1 fruit fly cellular context compared by ENCODE assay signal in the genomic region with DNA sequence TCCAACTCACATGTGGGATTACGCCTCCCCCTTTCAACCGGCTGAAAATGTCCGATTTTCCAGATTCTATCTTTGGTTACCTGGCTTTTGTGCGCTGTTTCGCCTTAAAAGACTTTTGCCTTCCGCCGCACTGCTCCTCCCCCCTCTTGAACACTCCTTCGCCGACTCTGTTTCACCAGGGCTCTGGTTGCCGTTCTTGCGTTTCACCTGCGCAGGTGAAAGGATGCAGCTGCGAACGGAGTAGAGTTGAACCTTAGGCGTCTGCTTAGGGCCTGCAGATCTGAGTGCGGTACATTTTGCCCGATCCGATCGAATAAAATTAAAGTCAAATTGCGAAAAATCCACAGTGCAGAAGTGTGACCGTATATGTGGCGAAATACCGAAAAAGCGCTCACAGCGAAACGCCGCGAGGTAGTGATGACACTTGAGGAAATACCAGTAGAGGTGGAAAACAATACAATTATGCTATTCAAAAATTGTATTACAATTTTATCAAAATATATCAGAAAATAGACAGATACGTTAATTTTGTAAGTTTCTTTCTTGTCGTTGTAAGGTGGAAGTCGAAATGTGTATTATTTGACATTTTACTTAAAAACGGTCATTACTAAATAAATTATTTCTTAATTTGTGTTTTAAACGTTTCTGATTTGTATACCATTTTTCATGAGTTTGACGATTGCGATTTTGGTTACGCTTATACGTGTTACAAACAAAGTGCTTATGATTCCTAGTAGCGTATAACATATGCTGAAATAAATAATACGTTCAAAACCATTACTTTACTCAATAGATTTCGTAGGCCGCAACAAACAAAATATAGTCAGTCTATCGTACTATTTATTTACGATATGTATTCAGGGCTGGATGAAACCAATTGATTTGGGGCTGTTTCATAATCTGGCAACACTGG.
TF ChIP-seq lines count a peak whose summit lies in the region.

Gene CG6664, minus strand, starts transcription at position 518 of the 913 bp plus-strand sequence.
Gene CG7728, plus strand, starts transcription at position 874 of the 913 bp plus-strand sequence.

TF ChIP-seq in whole organism, embryonic, 481 proteins besides CTCF, POLR2A, EP300 and RAD21 (continued from another document and continues in another):
- TF ChIP-seq CG5180 (GFP tag; optimal IDR thresholded peaks at IDR 0.05; lab: Kevin White, UChicago) (no peak), D (optimal IDR thresholded peaks at IDR 0.05; lab: Kevin White, UChicago) (no peak), D (GFP tag; optimal IDR thresholded peaks at IDR 0.05; lab: Kevin White, UChicago) (peak; percentile 33), NFAT (GFP tag; IDR thresholded peaks at IDR 0.05; lab: Robert Waterston, UW) (peak; percentile 61; the same call in 1 of the 2 replicates), lilli (GFP tag; optimal IDR thresholded peaks at IDR 0.05; lab: Kevin White, UChicago) (peak; percentile 64), stc (GFP tag; IDR thresholded peaks at IDR 0.05; lab: Robert Waterston, UW) (no peak), Dp (GFP tag; optimal IDR thresholded peaks at IDR 0.05; lab: Kevin White, UChicago) (peak; percentile 47), lbe (GFP tag; optimal IDR thresholded peaks at IDR 0.05; lab: Kevin White, UChicago) (no peak), Xbp1 (GFP tag; optimal IDR thresholded peaks at IDR 0.05; lab: Kevin White, UChicago) (peak; percentile 60), klu (GFP tag; IDR thresholded peaks at IDR 0.05; lab: Robert Waterston, UW) (no peak), ci (GFP tag; IDR thresholded peaks at IDR 0.05; lab: Robert Waterston, UW) (peak; percentile 70), seq (GFP tag; IDR thresholded peaks at IDR 0.05; lab: Robert Waterston, UW) (no peak), wor (GFP tag; IDR thresholded peaks at IDR 0.05; lab: Robert Waterston, UW) (0 out of 2 replicates have a peak, but pooled peaks have one; percentile 28), prd (optimal IDR thresholded peaks at IDR 0.05; lab: Kevin White, UChicago) (no peak), prd (GFP tag; IDR thresholded peaks at IDR 0.05; lab: Robert Waterston, UW) (peak; percentile 62; the same call in 2 of the 3 replicates), pb (GFP tag; optimal IDR thresholded peaks at IDR 0.05; lab: Kevin White, UChicago) (no peak), sqz (GFP tag; optimal IDR thresholded peaks at IDR 0.05; lab: Kevin White, UChicago) (no peak), CG1832 (GFP tag; optimal IDR thresholded peaks at IDR 0.05; lab: Kevin White, UChicago) (no peak), nau (GFP tag; optimal IDR thresholded peaks at IDR 0.05; lab: Kevin White, UChicago) (no peak), Ravus (GFP tag; IDR thresholded peaks at IDR 0.05; lab: Robert Waterston, UW) (no peak), CG17829 (tag; optimal IDR thresholded peaks at IDR 0.05; lab: Kevin White, UChicago) (peak; percentile 31), oc (tag; optimal IDR thresholded peaks at IDR 0.05; lab: Kevin White, UChicago) (no peak), Gug (GFP tag; IDR thresholded peaks at IDR 0.05; lab: Robert Waterston, UW) (peak; percentile 59; the same call in 2 of the 4 replicates), CG10267 (tag; optimal IDR thresholded peaks at IDR 0.05; lab: Kevin White, UChicago) (peak; percentile 35), CG13123 (GFP tag; optimal IDR thresholded peaks at IDR 0.05; lab: Kevin White, UChicago) (no peak), Lhr (GFP tag; optimal IDR thresholded peaks at IDR 0.05; lab: Kevin White, UChicago) (peak; percentile 40), CG34422 (GFP tag; IDR thresholded peaks at IDR 0.05; lab: Robert Waterston, UW) (peak; percentile 52), crc (GFP tag; optimal IDR thresholded peaks at IDR 0.05; lab: Kevin White, UChicago) (no peak), dimm (GFP tag; IDR thresholded peaks at IDR 0.05; lab: Robert Waterston, UW) (no peak), Nf-YB (GFP tag; optimal IDR thresholded peaks at IDR 0.05; lab: Kevin White, UChicago) (peak; percentile 30), Dfd (GFP tag; optimal IDR thresholded peaks at IDR 0.05; lab: Kevin White, UChicago) (no peak), Abd-B (GFP tag; optimal IDR thresholded peaks at IDR 0.05; lab: Kevin White, UChicago) (peak; percentile 40), CG18619 (GFP tag; optimal IDR thresholded peaks at IDR 0.05; lab: Kevin White, UChicago) (peak; percentile 68), CG4707 (GFP tag; optimal IDR thresholded peaks at IDR 0.05; lab: Kevin White, UChicago) (peak; percentile 82), CG2875 (GFP tag; optimal IDR thresholded peaks at IDR 0.05; lab: Kevin White, UChicago) (no peak), CG32772 (GFP tag; IDR thresholded peaks at IDR 0.05; lab: Robert Waterston, UW) (peak; percentile 37; the same call in 1 of the 2 replicates), Fer3 (tag; optimal IDR thresholded peaks at IDR 0.05; lab: Kevin White, UChicago) (no peak), vvl (GFP tag; IDR thresholded peaks at IDR 0.05; lab: Robert Waterston, UW) (peak; percentile 28), CG14014 (GFP tag; IDR thresholded peaks at IDR 0.05; lab: Robert Waterston, UW) (peak; percentile 25), CG1233 (GFP tag; optimal IDR thresholded peaks at IDR 0.05; lab: Kevin White, UChicago) (peak; percentile 34), Side (GFP tag; optimal IDR thresholded peaks at IDR 0.05; lab: Kevin White, UChicago) (peak; percentile 10), ac (GFP tag; optimal IDR thresholded peaks at IDR 0.05; lab: Kevin White, UChicago) (no peak), CG6683 (GFP tag; optimal IDR thresholded peaks at IDR 0.05; lab: Kevin White, UChicago) (no peak), CG13894 (tag; optimal IDR thresholded peaks at IDR 0.05; lab: Kevin White, UChicago) (no peak), en (GFP tag; optimal IDR thresholded peaks at IDR 0.05; lab: Kevin White, UChicago) (no peak), Scr (GFP tag; IDR thresholded peaks at IDR 0.05; lab: Robert Waterston, UW; ENCODE audit: partially characterized antibody) (peak; percentile 64), br (optimal IDR thresholded peaks at IDR 0.05; lab: Kevin White, UChicago) (no peak), gcm (GFP tag; optimal IDR thresholded peaks at IDR 0.05; lab: Kevin White, UChicago) (no peak), CG17802 (tag; optimal IDR thresholded peaks at IDR 0.05; lab: Kevin White, UChicago) (peak; percentile 15), H15 (GFP tag; IDR thresholded peaks at IDR 0.05; lab: Robert Waterston, UW) (peak; percentile 30; the same call in 1 of the 3 replicates), ab (GFP tag; optimal IDR thresholded peaks at IDR 0.05; lab: Kevin White, UChicago) (peak; percentile 9), gro (GFP tag; optimal IDR thresholded peaks at IDR 0.05; lab: Kevin White, UChicago) (no peak), CG12744 (GFP tag; optimal IDR thresholded peaks at IDR 0.05; lab: Kevin White, UChicago) (no peak), eyg (GFP tag; optimal IDR thresholded peaks at IDR 0.05; lab: Kevin White, UChicago) (peak; percentile 7), CG2199 (GFP tag; IDR thresholded peaks at IDR 0.05; lab: Robert Waterston, UW) (no peak), al (GFP tag; IDR thresholded peaks at IDR 0.05; lab: Robert Waterston, UW) (peak; percentile 52), gsb-n (tag; optimal IDR thresholded peaks at IDR 0.05; lab: Kevin White, UChicago) (no peak), Awh (GFP tag; IDR thresholded peaks at IDR 0.05; lab: Robert Waterston, UW) (no peak), HLH54F (GFP tag; optimal IDR thresholded peaks at IDR 0.05; lab: Kevin White, UChicago) (peak; percentile 44), B-H1 (GFP tag; IDR thresholded peaks at IDR 0.05; lab: Robert Waterston, UW) (0 out of 3 replicates have a peak, but pooled peaks have one; percentile 13), CG12391 (tag; optimal IDR thresholded peaks at IDR 0.05; lab: Kevin White, UChicago) (peak; percentile 59), Ada2b (GFP tag; IDR thresholded peaks at IDR 0.05; lab: Robert Waterston, UW) (0 out of 2 replicates have a peak, but pooled peaks have one; percentile 17), CG34224 (GFP tag; IDR thresholded peaks at IDR 0.05; lab: Robert Waterston, UW; ENCODE audit: partially characterized antibody) (peak; percentile 45; the same call in 2 of the 3 replicates), gsb (GFP tag; IDR thresholded peaks at IDR 0.05; lab: Robert Waterston, UW) (no peak), hbn (GFP tag; IDR thresholded peaks at IDR 0.05; lab: Robert Waterston, UW; ENCODE audit: partially characterized antibody) (0 out of 2 replicates have a peak, but pooled peaks have one; percentile 35), dati (GFP tag; IDR thresholded peaks at IDR 0.05; lab: Robert Waterston, UW) (no peak), btn (GFP tag; optimal IDR thresholded peaks at IDR 0.05; lab: Kevin White, UChicago) (no peak), Bteb2 (GFP tag; optimal IDR thresholded peaks at IDR 0.05; lab: Kevin White, UChicago) (no peak), PHDP (tag; optimal IDR thresholded peaks at IDR 0.05; lab: Kevin White, UChicago) (no peak), nerfin-2 (GFP tag; IDR thresholded peaks at IDR 0.05; lab: Robert Waterston, UW; ENCODE audit: partially characterized antibody) (0 out of 2 replicates have a peak, but pooled peaks have one; percentile 14), CG8944 (GFP tag; optimal IDR thresholded peaks at IDR 0.05; lab: Kevin White, UChicago) (peak; percentile 42), Atf-2 (GFP tag; optimal IDR thresholded peaks at IDR 0.05; lab: Kevin White, UChicago) (peak; percentile 8), CG7786 (GFP tag; optimal IDR thresholded peaks at IDR 0.05; lab: Kevin White, UChicago) (no peak), Hmr (GFP tag; optimal IDR thresholded peaks at IDR 0.05; lab: Kevin White, UChicago) (peak; percentile 58), pan (optimal IDR thresholded peaks at IDR 0.05; lab: Kevin White, UChicago) (no peak), pan (GFP tag; optimal IDR thresholded peaks at IDR 0.05 in 1 of 2, IDR thresholded peaks at IDR 0.05 in 1 of 2) (peak in 1 of 2 experiments; percentile 36), CG2116 (GFP tag; optimal IDR thresholded peaks at IDR 0.05; lab: Kevin White, UChicago) (peak; percentile 42), CG6854 (GFP tag; optimal IDR thresholded peaks at IDR 0.05; lab: Kevin White, UChicago) (no peak), inv (GFP tag; IDR thresholded peaks at IDR 0.05; lab: Robert Waterston, UW; ENCODE audit: partially characterized antibody) (peak; percentile 39; the same call in 1 of the 2 replicates), hth (optimal IDR thresholded peaks at IDR 0.05; lab: Kevin White, UChicago) (no peak), tgo (GFP tag; IDR thresholded peaks at IDR 0.05; lab: Robert Waterston, UW) (peak; percentile 37; the same call in 1 of the 3 replicates), CG7372 (GFP tag; IDR thresholded peaks at IDR 0.05; lab: Robert Waterston, UW) (no peak), Oli (tag; optimal IDR thresholded peaks at IDR 0.05; lab: Kevin White, UChicago) (peak; percentile 34), hb (GFP tag; IDR thresholded peaks at IDR 0.05; lab: Robert Waterston, UW; ENCODE audit: partially characterized antibody) (no peak), bab2 (GFP tag; optimal IDR thresholded peaks at IDR 0.05; lab: Kevin White, UChicago) (peak; percentile 38), CoRest (tag; optimal IDR thresholded peaks at IDR 0.05; lab: Kevin White, UChicago) (peak; percentile 80), CG4404 (GFP tag; IDR thresholded peaks at IDR 0.05; lab: Robert Waterston, UW) (no peak), Usf (GFP tag; optimal IDR thresholded peaks at IDR 0.05; lab: Kevin White, UChicago) (no peak), ap (GFP tag; IDR thresholded peaks at IDR 0.05; lab: Robert Waterston, UW) (no peak), Asciz (GFP tag; optimal IDR thresholded peaks at IDR 0.05; lab: Kevin White, UChicago) (no peak), org-1 (GFP tag; optimal IDR thresholded peaks at IDR 0.05; lab: Kevin White, UChicago) (no peak), Blimp-1 (GFP tag; optimal IDR thresholded peaks at IDR 0.05; lab: Kevin White, UChicago) (peak; percentile 6), CG1024 (GFP tag; IDR thresholded peaks at IDR 0.05; lab: Robert Waterston, UW) (no peak), kay (GFP tag; optimal IDR thresholded peaks at IDR 0.05; lab: Kevin White, UChicago) (no peak), az2 (GFP tag; optimal IDR thresholded peaks at IDR 0.05; lab: Kevin White, UChicago) (no peak), p53 (GFP tag; optimal IDR thresholded peaks at IDR 0.05; lab: Kevin White, UChicago) (no peak), fu2 (GFP tag; optimal IDR thresholded peaks at IDR 0.05; lab: Kevin White, UChicago) (peak; percentile 19), exex (tag; optimal IDR thresholded peaks at IDR 0.05; lab: Kevin White, UChicago) (no peak), Rx (GFP tag; IDR thresholded peaks at IDR 0.05; lab: Robert Waterston, UW) (peak; percentile 50; the same call in 1 of the 2 replicates), CG1647 (GFP tag; optimal IDR thresholded peaks at IDR 0.05; lab: Kevin White, UChicago) (peak; percentile 47), maf-S (GFP tag; optimal IDR thresholded peaks at IDR 0.05; lab: Kevin White, UChicago) (no peak), CG17328 (GFP tag; IDR thresholded peaks at IDR 0.05; lab: Robert Waterston, UW) (no peak), MTF-1 (GFP tag; optimal IDR thresholded peaks at IDR 0.05; lab: Kevin White, UChicago; ENCODE audit: borderline replicate concordance) (peak; percentile 54), insv (GFP tag; optimal IDR thresholded peaks at IDR 0.05; lab: Kevin White, UChicago) (no peak), sim (GFP tag; IDR thresholded peaks at IDR 0.05; lab: Robert Waterston, UW) (no peak), z (GFP tag; IDR thresholded peaks at IDR 0.05; lab: Robert Waterston, UW) (no peak), Bgb (GFP tag; IDR thresholded peaks at IDR 0.05; lab: Robert Waterston, UW; ENCODE audit: partially characterized antibody) (peak; percentile 62; the same call in 1 of the 2 replicates), CG9437 (GFP tag; optimal IDR thresholded peaks at IDR 0.05; lab: Kevin White, UChicago) (peak; percentile 74), wek (GFP tag; optimal IDR thresholded peaks at IDR 0.05; lab: Kevin White, UChicago) (no peak), Dad (GFP tag; optimal IDR thresholded peaks at IDR 0.05; lab: Kevin White, UChicago) (peak; percentile 5), CG8281 (tag; optimal IDR thresholded peaks at IDR 0.05; lab: Kevin White, UChicago) (no peak), CG14860 (GFP tag; IDR thresholded peaks at IDR 0.05; lab: Robert Waterston, UW; ENCODE audit: partially characterized antibody) (no peak; the same call in 2 of the 3 replicates), bsh (GFP tag; optimal IDR thresholded peaks at IDR 0.05; lab: Kevin White, UChicago) (no peak), CG12299 (tag; optimal IDR thresholded peaks at IDR 0.05; lab: Kevin White, UChicago) (no peak), ssp (GFP tag; IDR thresholded peaks at IDR 0.05; lab: Robert Waterston, UW) (peak; percentile 46), E2f1 (GFP tag; IDR thresholded peaks at IDR 0.05; lab: Robert Waterston, UW) (peak; percentile 31; the same call in 1 of the 2 replicates), dmrt99B (tag; optimal IDR thresholded peaks at IDR 0.05; lab: Kevin White, UChicago) (no peak), CG14050 (GFP tag; IDR thresholded peaks at IDR 0.05; lab: Robert Waterston, UW) (0 out of 3 replicates have a peak, but pooled peaks have one; percentile 11)
